Worm (Caenorhabditis elegans) whole organism, L4 larva: ENCODE results near the gene F11D5.7.

ENCODE experiments used
- F10B5.3 ChIP-seq: sonication (generic microtip); optimal IDR thresholded peaks from 2 replicates; lab custom pipeline; 2016; ENCODE audit warnings: mild to moderate bottlenecking, missing genetic modification characterization, missing compliant biosample characterization
- lin-15B ChIP-seq: fragments of 150-350 bp; sonication (generic microtip); optimal IDR thresholded peaks from 3 replicates; lab custom pipeline; 2014; ENCODE audit warnings: missing biosample characterization, missing genetic modification characterization
- lin-39 ChIP-seq: fragments of 150-350 bp; optimal IDR thresholded peaks from 2 replicates; lab custom pipeline; 2014; ENCODE audit warnings: missing biosample characterization, missing genetic modification reagents, missing genetic modification characterization
- lir-3 ChIP-seq: sonication (generic microtip); optimal IDR thresholded peaks from 2 replicates; lab custom pipeline; 2016; ENCODE audit warnings: mild to moderate bottlenecking, missing genetic modification characterization, missing compliant biosample characterization

DNA sequence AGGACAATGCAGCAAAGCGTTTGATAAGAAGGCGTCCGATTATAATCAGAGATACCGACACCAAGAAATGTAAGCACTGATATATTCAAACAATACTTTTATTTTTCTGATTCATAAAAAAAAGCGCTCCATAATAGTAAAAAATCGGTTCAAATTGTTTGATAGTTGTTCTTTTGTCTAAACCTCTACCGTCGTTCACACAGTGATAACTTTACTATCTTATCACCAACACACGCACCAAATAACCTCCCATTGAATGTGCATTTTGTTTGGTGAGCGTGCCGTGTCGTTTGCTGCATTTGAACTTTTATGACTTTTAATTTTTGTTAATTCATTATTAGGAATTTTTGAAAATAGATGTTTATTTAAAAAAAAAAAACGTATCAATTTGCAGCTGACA lies 29.9 kb downstream of the F11D5.7 start:
- TF ChIP-seq lin-39 (tag; lab: Kevin White, UChicago) (no peak), F10B5.3 (tag; lab: Kevin White, UChicago) (no peak), lir-3 (tag; lab: Kevin White, UChicago) (no peak), lin-15B (no peak)
